Worm (Caenorhabditis elegans) whole organism, L4 larva: ENCODE results near the gene ptr-1.

Experiments used
- F10B5.3 ChIP-seq: sonication (generic microtip); optimal IDR thresholded peaks from 2 replicates; lab custom pipeline; 2016; ENCODE audit warnings: mild to moderate bottlenecking, missing genetic modification characterization, missing compliant biosample characterization
- F37D6.2 ChIP-seq: sonication (generic microtip); optimal IDR thresholded peaks from 2 replicates; lab custom pipeline; 2016; ENCODE audit warnings: mild to moderate bottlenecking, missing genetic modification characterization, missing compliant biosample characterization
- F44E2.7 ChIP-seq: fragments of 200-800 bp; sonication (Bioruptor generic); IDR thresholded peaks from 2 replicates; pipeline ENCODE4 v2.1.2; 2022; ENCODE audit warnings: missing genetic modification characterization, missing compliant biosample characterization
- T26A8.4 ChIP-seq: fragments of 200-800 bp; sonication (Bioruptor generic); IDR thresholded peaks from 2 replicates; pipeline ENCODE4 v1.3.6; 2022; ENCODE audit warnings: missing genetic modification characterization, missing compliant biosample characterization
- aha-1 ChIP-seq: fragments of 150-350 bp; peaks from one replicate; lab custom pipeline; 2014; ENCODE audit warnings: missing biosample characterization, missing genetic modification characterization
- aly-2 ChIP-seq: sonication (generic microtip); optimal IDR thresholded peaks from 2 replicates; lab custom pipeline; 2018; ENCODE audit warnings: missing biosample characterization, missing genetic modification characterization
- ama-1 ChIP-seq: fragments of 150-350 bp; optimal IDR thresholded peaks from 2 replicates; lab custom pipeline; 2014; ENCODE audit warnings: inconsistent platforms, mixed read lengths
- arid-1 ChIP-seq: fragments of 200-800 bp; sonication (Bioruptor generic); conservative IDR thresholded peaks from 2 replicates; pipeline ENCODE4 v1.3.6; 2022; ENCODE audit warnings: missing genetic modification reagents, missing genetic modification characterization, missing compliant biosample characterization
- ceh-28 ChIP-seq: fragments of 150-350 bp; optimal IDR thresholded peaks from 2 replicates; lab custom pipeline; 2014; ENCODE audit warnings: missing biosample characterization, missing genetic modification reagents, missing genetic modification characterization
- ctbp-1 ChIP-seq: fragments of 200-800 bp; sonication (Bioruptor generic); IDR thresholded peaks from 2 replicates; pipeline ENCODE4 v1.3.6; 2022; ENCODE audit warnings: missing genetic modification reagents, missing genetic modification characterization, missing compliant biosample characterization
- daf-8 ChIP-seq: fragments of 200-800 bp; sonication (Bioruptor generic); IDR thresholded peaks from 2 replicates; pipeline ENCODE4 v1.3.6; 2022; ENCODE audit warnings: missing genetic modification characterization, missing compliant biosample characterization
- dmd-6 ChIP-seq: fragments of 200-800 bp; sonication (Bioruptor generic); IDR thresholded peaks from 2 replicates; pipeline ENCODE4 v1.3.6; 2022; ENCODE audit warnings: missing genetic modification reagents, missing genetic modification characterization, missing compliant biosample characterization
- dmd-8 ChIP-seq: fragments of 200-800 bp; sonication (Bioruptor generic); IDR thresholded peaks from 2 replicates; pipeline ENCODE4 v1.3.6; 2022; ENCODE audit warnings: missing genetic modification characterization, missing compliant biosample characterization
- dpl-1 ChIP-seq: fragments of 150-350 bp; optimal IDR thresholded peaks from 2 replicates; lab custom pipeline; 2014; ENCODE audit warnings: missing biosample characterization, missing genetic modification reagents, missing genetic modification characterization
- duxl-1 ChIP-seq: sonication (generic microtip); optimal IDR thresholded peaks from 2 replicates; lab custom pipeline; 2016; ENCODE audit warnings: mild to moderate bottlenecking, missing genetic modification characterization, moderate library complexity, missing compliant biosample characterization; ENCODE audit not compliant: poor library complexity
- dve-1 ChIP-seq: sonication (generic microtip); optimal IDR thresholded peaks from 2 replicates; lab custom pipeline; 2017; ENCODE audit warnings: antibody characterized with exemption, mild to moderate bottlenecking, missing genetic modification characterization, missing compliant biosample characterization; ENCODE audit not compliant: insufficient read depth
- egl-43 ChIP-seq: fragments of 200-800 bp; sonication (Bioruptor generic); IDR thresholded peaks from 2 replicates; pipeline ENCODE4 v1.3.6; 2022; ENCODE audit warnings: missing genetic modification reagents, missing genetic modification characterization, missing compliant biosample characterization
- hlh-11 ChIP-seq: fragments of 200-800 bp; sonication (Bioruptor generic); optimal IDR thresholded peaks from 2 replicates; lab custom pipeline; 2018; ENCODE audit warnings: mild to moderate bottlenecking, missing genetic modification characterization, missing compliant biosample characterization
- hlh-30 ChIP-seq: sonication (generic microtip); optimal IDR thresholded peaks from 2 replicates; lab custom pipeline; 2017; ENCODE audit warnings: antibody characterized with exemption, mild to moderate bottlenecking, missing genetic modification characterization, missing compliant biosample characterization; ENCODE audit not compliant: insufficient read depth
- hmg-1.1 ChIP-seq: fragments of 200-800 bp; sonication (Bioruptor generic); IDR thresholded peaks from 2 replicates; pipeline ENCODE4 v1.3.6; 2022; ENCODE audit warnings: missing genetic modification reagents, missing genetic modification characterization, missing compliant biosample characterization
- lin-1 ChIP-seq: fragments of 200-800 bp; sonication (Bioruptor generic); IDR thresholded peaks from 2 replicates; pipeline ENCODE4 v1.3.6; 2022; ENCODE audit warnings: missing genetic modification reagents, missing genetic modification characterization, missing compliant biosample characterization
- lin-13 ChIP-seq: fragments of 150-350 bp; optimal IDR thresholded peaks from 2 replicates; lab custom pipeline; 2014; ENCODE audit warnings: missing biosample characterization, missing genetic modification reagents, missing genetic modification characterization
- lin-38 ChIP-seq: fragments of 200-800 bp; sonication (Bioruptor generic); IDR thresholded peaks from 2 replicates; pipeline ENCODE4 v1.3.6; 2022; ENCODE audit warnings: missing genetic modification reagents, missing genetic modification characterization, missing compliant biosample characterization
- lsy-2 ChIP-seq, 2 experiments: fragments of 150-350 bp in 1 of 2; sonication (generic microtip) in 1 of 2; optimal IDR thresholded peaks; 2 replicates each; lab custom pipeline; 2014 to 2017; ENCODE audit warnings: missing biosample characterization in 2 of 2, missing genetic modification characterization in 2 of 2
- madf-5 ChIP-seq, 2 experiments: fragments of 200-800 bp; sonication (Bioruptor generic); IDR thresholded peaks; 2 replicates each; pipeline ENCODE4 v1.3.6; 2022; ENCODE audit warnings: missing compliant biosample characterization in 2 of 2, missing genetic modification characterization in 2 of 2
- mep-1 ChIP-seq: fragments of 150-350 bp; sonication (generic microtip); optimal IDR thresholded peaks from 3 replicates; lab custom pipeline; 2014; ENCODE audit warnings: missing biosample characterization, missing genetic modification characterization
- mes-2 ChIP-seq: sonication (generic microtip); optimal IDR thresholded peaks from 2 replicates; lab custom pipeline; 2016; ENCODE audit warnings: missing genotype, mild to moderate bottlenecking, missing genetic modification characterization, missing compliant biosample characterization; ENCODE audit not compliant: poor library complexity, severe bottlenecking
- nhr-237 ChIP-seq: sonication (generic microtip); optimal IDR thresholded peaks from 2 replicates; lab custom pipeline; 2017; ENCODE audit warnings: missing biosample characterization, missing genetic modification characterization
- nhr-25 ChIP-seq: sonication (generic microtip); optimal IDR thresholded peaks from 2 replicates; lab custom pipeline; 2017; ENCODE audit warnings: missing genetic modification characterization, mild to moderate bottlenecking, missing compliant biosample characterization, antibody characterized with exemption, moderate library complexity, borderline replicate concordance; ENCODE audit not compliant: insufficient read depth
- nhr-28 ChIP-seq: fragments of 150-350 bp; optimal IDR thresholded peaks from 2 replicates; lab custom pipeline; 2014; ENCODE audit warnings: missing biosample characterization, missing genetic modification characterization
- nhr-48 ChIP-seq: sonication (generic microtip); optimal IDR thresholded peaks from 2 replicates; lab custom pipeline; 2016; ENCODE audit warnings: mild to moderate bottlenecking, missing genetic modification characterization, missing compliant biosample characterization
- nhr-6 ChIP-seq: fragments of 150-350 bp; optimal IDR thresholded peaks from 2 replicates; lab custom pipeline; 2014; ENCODE audit warnings: missing biosample characterization, missing genetic modification characterization
- nhr-77 ChIP-seq: fragments of 150-350 bp; optimal IDR thresholded peaks from 2 replicates; lab custom pipeline; 2014; ENCODE audit warnings: missing biosample characterization, missing genetic modification characterization
- php-3 ChIP-seq: fragments of 200-800 bp; sonication (Bioruptor generic); IDR thresholded peaks from 2 replicates; pipeline ENCODE4 v1.3.6; 2022; ENCODE audit warnings: missing genetic modification reagents, missing genetic modification characterization, missing compliant biosample characterization
- pqm-1 ChIP-seq: sonication (generic microtip); optimal IDR thresholded peaks from 2 replicates; lab custom pipeline; 2017; ENCODE audit warnings: missing biosample characterization, missing genetic modification characterization
- rbr-2 ChIP-seq: sonication (generic microtip); optimal IDR thresholded peaks from 2 replicates; lab custom pipeline; 2016; ENCODE audit warnings: missing genotype, missing genetic modification characterization, missing compliant biosample characterization
- sdz-12 ChIP-seq: fragments of 200-800 bp; sonication (Bioruptor generic); optimal IDR thresholded peaks from 2 replicates; lab custom pipeline; 2018; ENCODE audit warnings: mild to moderate bottlenecking, missing genetic modification characterization, missing compliant biosample characterization
- set-16 ChIP-seq: fragments of 200-800 bp; sonication (Bioruptor generic); IDR thresholded peaks from 2 replicates; pipeline ENCODE4 v1.3.6; 2022; ENCODE audit warnings: missing genetic modification reagents, missing genetic modification characterization, missing compliant biosample characterization
- skn-1 ChIP-seq: fragments of 150-350 bp; optimal IDR thresholded peaks from 2 replicates; lab custom pipeline; 2014; ENCODE audit warnings: missing biosample characterization, missing genetic modification characterization
- spr-3 ChIP-seq: fragments of 200-800 bp; sonication (Bioruptor generic); optimal IDR thresholded peaks from 2 replicates; lab custom pipeline; 2018; ENCODE audit warnings: mild to moderate bottlenecking, missing genetic modification characterization, missing compliant biosample characterization
- tag-97 ChIP-seq: fragments of 200-800 bp; sonication (Bioruptor generic); IDR thresholded peaks from 2 replicates; pipeline ENCODE4 v1.3.6; 2022; ENCODE audit warnings: missing genetic modification characterization, missing compliant biosample characterization
- unc-130 ChIP-seq: sonication (generic microtip); optimal IDR thresholded peaks from 2 replicates; lab custom pipeline; 2016; ENCODE audit warnings: missing genetic modification reagents, missing genetic modification characterization, missing compliant biosample characterization
- unc-62 ChIP-seq, 3 experiments: fragments of 150-350 bp in 1 of 3; sonication (generic microtip); optimal IDR thresholded peaks in 2 of 3; peaks in 1 of 3; 1 replicate in 1 of 3; 2 replicates in 2 of 3; lab custom pipeline; 2014 to 2017; ENCODE audit warnings: missing biosample characterization in 3 of 3, missing genetic modification characterization in 3 of 3, missing genetic modification reagents in 3 of 3, missing genotype in 1 of 3
- zag-1 ChIP-seq: fragments of 150-350 bp; optimal IDR thresholded peaks from 2 replicates; lab custom pipeline; 2014; ENCODE audit warnings: missing biosample characterization, missing genetic modification characterization
- zfp-2 ChIP-seq: sonication (generic microtip); optimal IDR thresholded peaks from 2 replicates; lab custom pipeline; 2016; ENCODE audit warnings: mild to moderate bottlenecking, missing genetic modification characterization, missing compliant biosample characterization
- zip-2 ChIP-seq: fragments of 150-350 bp; optimal IDR thresholded peaks from 2 replicates; lab custom pipeline; 2014; ENCODE audit warnings: missing biosample characterization, missing genetic modification characterization
- ztf-11 ChIP-seq: fragments of 150-350 bp; optimal IDR thresholded peaks from 2 replicates; lab custom pipeline; 2014; ENCODE audit warnings: missing biosample characterization, missing genetic modification characterization

Gene ptr-1

ce11 chrV:9220444-9220843, 38.9 kb upstream of the ptr-1 start:
- peak; percentile 64 for TF ChIP-seq nhr-6 (tag; lab: Kevin White, UChicago)
- TF ChIP-seq zfp-2 (tag; lab: Kevin White, UChicago) = no peak
- TF ChIP-seq lsy-2 (tag; optimal IDR thresholded peaks at IDR 0.05; lab: Kevin White, UChicago) = peak in 1 of 2 experiments; percentile 51
- no peak for TF ChIP-seq spr-3
- no peak for TF ChIP-seq arid-1 (GFP tag; lab: Robert Waterston, UW)
- TF ChIP-seq sdz-12 (GFP tag; lab: Kevin White, UChicago) = no peak
- peak; percentile 39 for TF ChIP-seq mep-1 (tag; lab: Kevin White, UChicago)
- no peak for TF ChIP-seq zip-2 (tag; lab: Kevin White, UChicago)
- peak; percentile 37 for TF ChIP-seq nhr-28 (tag; lab: Kevin White, UChicago)
- no peak for TF ChIP-seq lin-13 (GFP tag; lab: Kevin White, UChicago)
- no peak for TF ChIP-seq nhr-237 (tag; lab: Kevin White, UChicago)
- no peak for TF ChIP-seq nhr-77 (tag; lab: Kevin White, UChicago)
- no peak for TF ChIP-seq tag-97 (GFP tag; lab: Robert Waterston, UW)
- no peak for TF ChIP-seq dmd-8
- TF ChIP-seq duxl-1 (tag; lab: Kevin White, UChicago) = no peak
- no peak for TF ChIP-seq aly-2 (tag; lab: Kevin White, UChicago)
- TF ChIP-seq F44E2.7 (GFP tag; lab: Robert Waterston, UW) = no peak
- no peak for TF ChIP-seq lin-1
- peak; percentile 69 for TF ChIP-seq hlh-30 (tag; lab: Kevin White, UChicago)
- TF ChIP-seq egl-43 = no peak
- TF ChIP-seq dpl-1 = peak; percentile 80
- TF ChIP-seq hmg-1.1 (GFP tag; lab: Robert Waterston, UW) = no peak
- no peak for TF ChIP-seq daf-8
- no peak for TF ChIP-seq zag-1
- TF ChIP-seq unc-62 (GFP tag; optimal IDR thresholded peaks at IDR 0.05 in 1 of 2; lab: Kevin White, UChicago) = peak in 1 of 2 experiments; percentile 6
- no peak for TF ChIP-seq unc-62 (tag; optimal IDR thresholded peaks at IDR 0.05; lab: Kevin White, UChicago)
- no peak for TF ChIP-seq pqm-1
- TF ChIP-seq T26A8.4 (GFP tag; lab: Robert Waterston, UW) = no peak
- no peak for TF ChIP-seq skn-1
- peak; percentile 92 for TF ChIP-seq lin-38 (GFP tag; lab: Robert Waterston, UW)
- no peak for TF ChIP-seq ztf-11 (tag; lab: Kevin White, UChicago)
- no peak for TF ChIP-seq set-16
- TF ChIP-seq aha-1 (tag; lab: Kevin White, UChicago) = no peak
- TF ChIP-seq ama-1 (lab: Kevin White, UChicago) = peak; percentile 8
- peak; percentile 16 for TF ChIP-seq hlh-11 (tag; lab: Kevin White, UChicago)
- peak; percentile 27 for TF ChIP-seq rbr-2
- TF ChIP-seq mes-2 (tag; lab: Kevin White, UChicago) = peak; percentile 72
- peak; percentile 15 for TF ChIP-seq unc-130 (GFP tag; lab: Kevin White, UChicago)
- no peak for TF ChIP-seq F37D6.2 (tag; lab: Kevin White, UChicago)

ce11 chrV:9219390-9219733, 37.8 kb upstream of the ptr-1 start:
- 0 out of 2 replicates have a peak, but pooled peaks have one; percentile 27 for TF ChIP-seq hmg-1.1 (GFP tag; lab: Robert Waterston, UW)
- no peak for TF ChIP-seq php-3 (GFP tag; lab: Robert Waterston, UW)
- peak; percentile 75 for TF ChIP-seq aha-1 (tag; lab: Kevin White, UChicago)

- TF ChIP-seq ctbp-1 (peak; percentile 48; the same call in 1 of the 2 replicates), dve-1 (tag; lab: Kevin White, UChicago) (peak; percentile 26), lsy-2 (tag; optimal IDR thresholded peaks at IDR 0.05; lab: Kevin White, UChicago) (peak in 1 of 2 experiments; percentile 4), nhr-25 (tag; lab: Kevin White, UChicago) (no peak), pqm-1 (peak; percentile 56), dmd-6 (peak; percentile 41; the same call in 1 of the 2 replicates), mep-1 (tag; lab: Kevin White, UChicago) (peak; percentile 12), nhr-48 (tag; lab: Kevin White, UChicago) (peak; percentile 39), madf-5 (GFP tag; IDR thresholded peaks at IDR 0.05; lab: Robert Waterston, UW) (no peak), zfp-2 (tag; lab: Kevin White, UChicago) (no peak), mes-2 (tag; lab: Kevin White, UChicago) (peak; percentile 25), ceh-28 (tag; lab: Kevin White, UChicago) (no peak), unc-62 (GFP tag; optimal IDR thresholded peaks at IDR 0.05 in 1 of 2; lab: Kevin White, UChicago) (peak in 1 of 2 experiments; percentile 99), unc-62 (tag; optimal IDR thresholded peaks at IDR 0.05; lab: Kevin White, UChicago) (no peak), F10B5.3 (no peak)
Observed at ce11 chrV:9218655-9219389, 37.3 kb upstream of the ptr-1 start.
